Worm (Caenorhabditis elegans) whole organism, L4/young adult: ENCODE data around the gene ZK688.4.

Experiments used
- W03F9.2 ChIP-seq: fragments of 150-350 bp; optimal IDR thresholded peaks from 2 replicates; lab custom pipeline; 2014; ENCODE audit warnings: missing biosample characterization, missing genetic modification characterization
- dao-5 ChIP-seq: sonication (generic microtip); optimal IDR thresholded peaks from 2 replicates; lab custom pipeline; 2016; ENCODE audit warnings: missing genotype, missing genetic modification characterization, moderate library complexity, missing compliant biosample characterization
- him-1 ChIP-seq: sonication (generic microtip); optimal IDR thresholded peaks from 2 replicates; lab custom pipeline; 2016; ENCODE audit warnings: missing genotype, missing genetic modification reagents, missing genetic modification characterization, missing compliant biosample characterization

ce11 chrIII:7865238-7865761, 29.5 kb upstream of the ZK688.4 start, which contains the start of gene slc-17.3:
- TF ChIP-seq him-1, result no peak
- TF ChIP-seq W03F9.2, result no peak
- TF ChIP-seq dao-5 (tag; lab: Kevin White, UChicago), result no peak
